Worm (Caenorhabditis elegans): Measurements from ENCODE around the gene srx-125.
A peak's percentile ranks its signal among the peaks of the same experiment; 100 is the strongest.

srx-125 gene

ce11 chrV:13393333-13393803 is 26.2 kb downstream of the srx-125 start:
- TF ChIP-seq F13H6.1 (tag; optimal IDR thresholded peaks at IDR 0.05) (peak; percentile 72), gmeb-1 (tag; optimal IDR thresholded peaks at IDR 0.05) (no peak), Y55F3AM.14 (GFP tag; optimal IDR thresholded peaks at IDR 0.05) (peak; percentile 56), C34F6.9 (tag; optimal IDR thresholded peaks at IDR 0.05) (peak; percentile 31), lsy-2 (tag; optimal IDR thresholded peaks at IDR 0.05) (peak in 1 of 2 experiments; percentile 13), nhr-129 (tag; optimal IDR thresholded peaks at IDR 0.05) (peak; percentile 28), nhr-77 (tag; optimal IDR thresholded peaks at IDR 0.05) (no peak), ztf-4 (tag; optimal IDR thresholded peaks at IDR 0.05) (no peak), sma-3 (GFP tag; optimal IDR thresholded peaks at IDR 0.05) (peak; percentile 5), sma-9 (GFP tag; optimal IDR thresholded peaks at IDR 0.05) (peak; percentile 2), sma-9 (tag; optimal IDR thresholded peaks at IDR 0.05) (no peak)

- TF ChIP-seq unc-39 (tag; optimal IDR thresholded peaks at IDR 0.05) (no peak), ztf-1 (GFP tag; conservative IDR thresholded peaks at IDR 0.05) (no peak), ceh-82 (tag; optimal IDR thresholded peaks at IDR 0.05) (no peak), nhr-11 (tag; optimal IDR thresholded peaks at IDR 0.05) (no peak), sem-4 (tag; optimal IDR thresholded peaks at IDR 0.05) (no peak), nhr-23 (tag; optimal IDR thresholded peaks at IDR 0.05) (no peak), peb-1 (tag; optimal IDR thresholded peaks at IDR 0.05) (no peak), R02D3.7 (tag; optimal IDR thresholded peaks at IDR 0.05) (no peak)
Observed at ce11 chrV:13394968-13395367, 27.8 kb downstream of the srx-125 start.

ce11 chrV:13396426-13396825 is 29.3 kb downstream of the srx-125 start:
- TF ChIP-seq nhr-6 (tag; optimal IDR thresholded peaks at IDR 0.05) (no peak), nhr-129 (tag; optimal IDR thresholded peaks at IDR 0.05) (peak; percentile 17), ZK546.5 (tag; optimal IDR thresholded peaks at IDR 0.05) (no peak), Y55F3AM.14 (GFP tag; optimal IDR thresholded peaks at IDR 0.05) (peak; percentile 39), zag-1 (tag; optimal IDR thresholded peaks at IDR 0.05) (peak; percentile 48)

ce11 chrV:13401669-13402068 is 34.5 kb downstream of the srx-125 start:
- no peak for TF ChIP-seq mdl-1 (tag; optimal IDR thresholded peaks at IDR 0.05)
- no peak for TF ChIP-seq aly-2 (tag; optimal IDR thresholded peaks at IDR 0.05)
- TF ChIP-seq nhr-129 (tag; optimal IDR thresholded peaks at IDR 0.05), result no peak
- TF ChIP-seq lin-39 (tag; optimal IDR thresholded peaks at IDR 0.05), result no peak
- TF ChIP-seq alr-1 (tag; optimal IDR thresholded peaks at IDR 0.05), result no peak

- peak; percentile 3 for TF ChIP-seq F13H6.1 (tag; optimal IDR thresholded peaks at IDR 0.05)
- TF ChIP-seq zag-1 (tag; optimal IDR thresholded peaks at IDR 0.05), result no peak
- no peak for TF ChIP-seq ztf-4 (tag; optimal IDR thresholded peaks at IDR 0.05)
- TF ChIP-seq nhr-12 (tag; optimal IDR thresholded peaks at IDR 0.05), result no peak
- TF ChIP-seq alr-1 (tag; optimal IDR thresholded peaks at IDR 0.05), result no peak
- no peak for TF ChIP-seq nhr-11 (tag; optimal IDR thresholded peaks at IDR 0.05)
- TF ChIP-seq lin-39 (tag; optimal IDR thresholded peaks at IDR 0.05), result peak; percentile 72
- TF ChIP-seq skn-1 (tag; optimal IDR thresholded peaks at IDR 0.05), result no peak
- no peak for TF ChIP-seq ztf-1 (GFP tag; conservative IDR thresholded peaks at IDR 0.05)
- no peak for TF ChIP-seq ztf-11 (tag; optimal IDR thresholded peaks at IDR 0.05)
- TF ChIP-seq nhr-237 (tag; optimal IDR thresholded peaks at IDR 0.05), result no peak
- TF ChIP-seq mbf-1 (tag; optimal IDR thresholded peaks at IDR 0.05), result no peak
- peak in 1 of 2 experiments; percentile 18 for TF ChIP-seq lsy-2 (tag; optimal IDR thresholded peaks at IDR 0.05)
- TF ChIP-seq peb-1 (tag; optimal IDR thresholded peaks at IDR 0.05), result no peak
- TF ChIP-seq unc-55 (GFP tag; optimal IDR thresholded peaks at IDR 0.05), result peak; percentile 4
- TF ChIP-seq elt-3 (tag; optimal IDR thresholded peaks at IDR 0.05), result no peak
- TF ChIP-seq R02D3.7 (tag; optimal IDR thresholded peaks at IDR 0.05), result no peak
- TF ChIP-seq nhr-129 (tag; optimal IDR thresholded peaks at IDR 0.05), result peak; percentile 80
- no peak for TF ChIP-seq mdl-1 (tag; optimal IDR thresholded peaks at IDR 0.05)
- TF ChIP-seq C34F6.9 (tag; optimal IDR thresholded peaks at IDR 0.05), result peak; percentile 31
- peak; percentile 42 for TF ChIP-seq sma-9 (GFP tag; optimal IDR thresholded peaks at IDR 0.05)
- TF ChIP-seq sma-9 (tag; optimal IDR thresholded peaks at IDR 0.05), result no peak
- no peak for TF ChIP-seq Y55F3AM.14 (GFP tag; optimal IDR thresholded peaks at IDR 0.05)
Observed at ce11 chrV:13402524-13402923, 35.4 kb downstream of the srx-125 start.

ce11 chrV:13406032-13406431 is 38.9 kb downstream of the srx-125 start, which contains the start of gene cutl-1:
Gene cutl-1, minus strand, starts transcription at chrV:13406114.
- no peak for TF ChIP-seq lin-39 (tag; optimal IDR thresholded peaks at IDR 0.05)
- TF ChIP-seq lsy-2 (tag; optimal IDR thresholded peaks at IDR 0.05), result peak in 1 of 2 experiments; percentile 32
